Worm (Caenorhabditis elegans): ENCODE measurements around the gene srb-19.

The srb-19 gene

ce11 chrV:7520077-7520476, at the start of gene srb-19:
Gene srb-19, minus strand, starts transcription at chrV:7520177.
- TF ChIP-seq B0019.2 (GFP tag; conservative IDR thresholded peaks at IDR 0.05) (no peak), lin-54 (GFP tag; optimal IDR thresholded peaks at IDR 0.05) (no peak)

ce11 chrV:7562947-7563346, 43.0 kb upstream of the srb-19 start, which contains the start of gene F19F10.1:
Gene F19F10.1, plus strand, starts transcription at chrV:7563247.
- TF ChIP-seq ztf-3 (GFP tag; optimal IDR thresholded peaks at IDR 0.05) (no peak), attf-6 (GFP tag; IDR thresholded peaks at IDR 0.05) (no peak), chd-7 (tag; optimal IDR thresholded peaks at IDR 0.05) (no peak), lin-54 (GFP tag; optimal IDR thresholded peaks at IDR 0.05) (no peak)

- no peak for TF ChIP-seq lin-26 (GFP tag; IDR thresholded peaks at IDR 0.05)
- TF ChIP-seq pha-4 (tag; optimal IDR thresholded peaks at IDR 0.05) = no peak
- TF ChIP-seq lsy-27 (tag; optimal IDR thresholded peaks at IDR 0.05; ENCODE audit: borderline replicate concordance, insufficient read depth) = no peak
- no peak for TF ChIP-seq ZK185.1 (tag; optimal IDR thresholded peaks at IDR 0.05; ENCODE audit: poor library complexity, severe bottlenecking)
- no peak for TF ChIP-seq hlh-12 (tag; optimal IDR thresholded peaks at IDR 0.05)
- no peak for TF ChIP-seq unc-62 (GFP tag; optimal IDR thresholded peaks at IDR 0.05)
- no peak for TF ChIP-seq ama-1 (optimal IDR thresholded peaks at IDR 0.05)
- TF ChIP-seq ama-1 (GFP tag; optimal IDR thresholded peaks at IDR 0.05) = no peak
- no peak for TF ChIP-seq dpff-1 (tag; optimal IDR thresholded peaks at IDR 0.05)
- TF ChIP-seq ceh-79 (tag; optimal IDR thresholded peaks at IDR 0.05) = no peak
- no peak for TF ChIP-seq tbp1 (GFP tag; optimal IDR thresholded peaks at IDR 0.05)
- TF ChIP-seq egl-18 (GFP tag; IDR thresholded peaks at IDR 0.05) = no peak
- TF ChIP-seq F10E7.11 (tag; optimal IDR thresholded peaks at IDR 0.05) = no peak
These were observed 38.7 kb upstream of the srb-19 start, which contains the start of gene ets-7 for ce11 chrV:7558693-7559092. Gene ets-7, minus strand, starts transcription at chrV:7558793.

ce11 chrV:7555875-7556274, 35.9 kb upstream of the srb-19 start:
- TF ChIP-seq lin-35 (GFP tag; optimal IDR thresholded peaks at IDR 0.05) (no peak), tlf-1 (GFP tag; optimal IDR thresholded peaks at IDR 0.05) (no peak), Y67H2A.10 (GFP tag; conservative IDR thresholded peaks at IDR 0.05) (no peak), hlh-12 (tag; optimal IDR thresholded peaks at IDR 0.05) (no peak)

- TF ChIP-seq ztf-22 (GFP tag; optimal IDR thresholded peaks at IDR 0.05) = no peak
- TF ChIP-seq gei-17 (GFP tag; optimal IDR thresholded peaks at IDR 0.05) = no peak
- TF ChIP-seq F49E8.2 (tag; optimal IDR thresholded peaks at IDR 0.05; ENCODE audit: insufficient read depth) = no peak
- no peak for TF ChIP-seq unc-130 (GFP tag; optimal IDR thresholded peaks at IDR 0.05)
- no peak for TF ChIP-seq B0336.3 (GFP tag; IDR thresholded peaks at IDR 0.05)
- no peak for TF ChIP-seq T26A5.8 (tag; optimal IDR thresholded peaks at IDR 0.05)
- TF ChIP-seq madf-10 (tag; optimal IDR thresholded peaks at IDR 0.05) = no peak
- no peak for TF ChIP-seq ekl-4 (GFP tag; IDR thresholded peaks at IDR 0.05)
- no peak for TF ChIP-seq snpc-4 (GFP tag; optimal IDR thresholded peaks at IDR 0.05)
- no peak for TF ChIP-seq snpc-4 (tag; optimal IDR thresholded peaks at IDR 0.05)
- no peak for TF ChIP-seq K11D2.4 (GFP tag; IDR thresholded peaks at IDR 0.05)
- TF ChIP-seq tbp1 (GFP tag; optimal IDR thresholded peaks at IDR 0.05) = no peak
- no peak for TF ChIP-seq lin-35 (GFP tag; optimal IDR thresholded peaks at IDR 0.05)
- TF ChIP-seq nhr-27 (tag; optimal IDR thresholded peaks at IDR 0.05) = no peak
These were observed 33.9 kb upstream of the srb-19 start, which contains the start of gene ttr-10 for ce11 chrV:7553873-7554362. Gene ttr-10, minus strand, starts transcription at chrV:7553923.

All from whole organism, young adult.